Fruit fly (Drosophila melanogaster) whole organism, embryonic: Measurements from ENCODE around the gene CG15431.

ENCODE experiments used
- CG10366 ChIP-seq: fragments of 200-800 bp; sonication (Bioruptor generic); IDR thresholded peaks from 2 replicates; pipeline ENCODE4 v1.3.6; 2022; ENCODE audit warnings: missing biosample characterization, missing genetic modification characterization
- CG10543 ChIP-seq: fragments of 200-800 bp; sonication (Bioruptor generic); optimal IDR thresholded peaks from 3 replicates; lab custom pipeline; 2017; ENCODE audit warnings: missing biosample characterization, mild to moderate bottlenecking, missing genetic modification characterization, moderate library complexity
- CG10959 ChIP-seq: fragments of 200-800 bp; sonication (Bioruptor generic); IDR thresholded peaks from 2 replicates; pipeline ENCODE4 v1.3.6; 2022; ENCODE audit warnings: missing biosample characterization, missing genetic modification characterization
- CG11398 ChIP-seq: fragments of 200-800 bp; sonication (Bioruptor generic); optimal IDR thresholded peaks from 2 replicates; lab custom pipeline; 2016; ENCODE audit warnings: missing biosample characterization, missing genetic modification characterization
- CG12236 ChIP-seq: fragments of 200-800 bp; sonication (Bioruptor generic); optimal IDR thresholded peaks from 2 replicates; lab custom pipeline; 2016; ENCODE audit warnings: missing biosample characterization, missing genetic modification characterization
- CG12769 ChIP-seq: fragments of 200-800 bp; sonication (Bioruptor generic); optimal IDR thresholded peaks from 2 replicates; lab custom pipeline; 2019; ENCODE audit warnings: missing biosample characterization, mild to moderate bottlenecking, missing genetic modification characterization, moderate library complexity
- CG14710 ChIP-seq: fragments of 200-800 bp; sonication (Bioruptor generic); optimal IDR thresholded peaks from 3 replicates; lab custom pipeline; 2019; ENCODE audit warnings: missing biosample characterization, mild to moderate bottlenecking, missing genetic modification characterization, moderate library complexity
- CG14860 ChIP-seq: fragments of 200-800 bp; sonication (Bioruptor generic); IDR thresholded peaks from 3 replicates; pipeline ENCODE4 v1.3.6; 2022; ENCODE audit warnings: missing biosample characterization, missing genetic modification characterization; ENCODE audit not compliant: partially characterized antibody
- CG17612 ChIP-seq: fragments of 200-800 bp; sonication (Bioruptor generic); IDR thresholded peaks from 2 replicates; pipeline ENCODE4 v1.3.6; 2022; ENCODE audit warnings: missing biosample characterization, missing genetic modification characterization
- CG2199 ChIP-seq: fragments of 200-800 bp; sonication (Bioruptor generic); IDR thresholded peaks from 3 replicates; pipeline ENCODE4 v1.3.6; 2022; ENCODE audit warnings: missing biosample characterization, missing genetic modification characterization
- CG3065 ChIP-seq: fragments of 200-800 bp; sonication (Bioruptor generic); optimal IDR thresholded peaks from 2 replicates; lab custom pipeline; 2016; ENCODE audit warnings: missing biosample characterization, missing genetic modification characterization
- CG31441 ChIP-seq: fragments of 200-800 bp; sonication (Bioruptor generic); IDR thresholded peaks from 2 replicates; pipeline ENCODE4 v1.3.6; 2022; ENCODE audit warnings: missing biosample characterization, missing genetic modification characterization
- CG34422 ChIP-seq: fragments of 200-800 bp; sonication (Bioruptor generic); IDR thresholded peaks from 3 replicates; pipeline ENCODE4 v1.3.6; 2022; ENCODE audit warnings: missing biosample characterization, missing genetic modification characterization
- CG6854 ChIP-seq: fragments of 200-800 bp; sonication (Bioruptor generic); optimal IDR thresholded peaks from 3 replicates; lab custom pipeline; 2017; ENCODE audit warnings: missing biosample characterization, mild to moderate bottlenecking, missing genetic modification characterization
- CG7271 ChIP-seq: fragments of 200-800 bp; sonication (Bioruptor generic); optimal IDR thresholded peaks from 2 replicates; lab custom pipeline; 2018; ENCODE audit warnings: missing biosample characterization, mild to moderate bottlenecking, missing genetic modification characterization, moderate library complexity
- CG7745 ChIP-seq: fragments of 200-800 bp; sonication (Bioruptor generic); optimal IDR thresholded peaks from 2 replicates; lab custom pipeline; 2018; ENCODE audit warnings: missing biosample characterization, mild to moderate bottlenecking, missing genetic modification characterization, moderate library complexity
- CG7786 ChIP-seq: fragments of 200-800 bp; sonication (Bioruptor generic); optimal IDR thresholded peaks from 2 replicates; lab custom pipeline; 2016; ENCODE audit warnings: missing biosample characterization, missing genetic modification characterization
- CG8924 ChIP-seq: fragments of 200-800 bp; optimal IDR thresholded peaks from 3 replicates; lab custom pipeline; 2019; ENCODE audit warnings: missing biosample characterization, mild to moderate bottlenecking, missing genetic modification characterization, moderate library complexity
- CHES-1-like ChIP-seq: fragments of 200-800 bp; sonication (Bioruptor generic); optimal IDR thresholded peaks from 2 replicates; lab custom pipeline; 2016; ENCODE audit warnings: missing biosample characterization, missing genetic modification characterization
- CkIIα-i1 ChIP-seq: fragments of 200-800 bp; sonication (Bioruptor generic); IDR thresholded peaks from 2 replicates; pipeline ENCODE4 v1.3.6; 2022; ENCODE audit warnings: missing biosample characterization, missing genetic modification characterization
- Dfd ChIP-seq, 2 experiments: fragments of >200 bp; optimal IDR thresholded peaks; 2 replicates each; lab custom pipeline; 2017; ENCODE audit warnings: missing biosample characterization in 2 of 2, missing genetic modification characterization in 2 of 2
- Hey ChIP-seq: fragments of 200-800 bp; sonication (Bioruptor generic); optimal IDR thresholded peaks from 3 replicates; lab custom pipeline; 2018; ENCODE audit warnings: missing biosample characterization, mild to moderate bottlenecking, missing genetic modification characterization
- Jarid2 ChIP-seq: fragments of 200-800 bp; sonication (Bioruptor generic); optimal IDR thresholded peaks from 3 replicates; lab custom pipeline; 2017; ENCODE audit warnings: mild to moderate bottlenecking, missing biosample characterization, missing genetic modification reagents, missing genetic modification characterization
- Lhr ChIP-seq: fragments of 200-800 bp; sonication (Bioruptor generic); optimal IDR thresholded peaks from 3 replicates; lab custom pipeline; 2017; ENCODE audit warnings: mild to moderate bottlenecking, missing biosample characterization, missing genetic modification reagents, missing genetic modification characterization
- MESR4 ChIP-seq: fragments of 200-800 bp; sonication (Bioruptor generic); optimal IDR thresholded peaks from 2 replicates; lab custom pipeline; 2018; ENCODE audit warnings: missing biosample characterization, mild to moderate bottlenecking, missing genetic modification characterization, moderate library complexity
- Med ChIP-seq: fragments of 200-800 bp; sonication (Bioruptor generic); peaks from one replicate; lab custom pipeline; 2016; ENCODE audit warnings: missing biosample characterization, missing genetic modification characterization, mild to moderate bottlenecking, inconsistent platforms, moderate library complexity
- Meics ChIP-seq: fragments of 200-800 bp; sonication (Bioruptor generic); optimal IDR thresholded peaks from 2 replicates; lab custom pipeline; 2017; ENCODE audit warnings: missing biosample characterization, mild to moderate bottlenecking, missing genetic modification characterization
- Pdp1 ChIP-seq, 2 experiments: fragments of 200-800 bp; sonication (Bioruptor generic); optimal IDR thresholded peaks; 3 replicates each; lab custom pipeline; 2016; ENCODE audit warnings: missing biosample characterization in 2 of 2, missing genetic modification characterization in 2 of 2, mild to moderate bottlenecking in 1 of 2, moderate library complexity in 1 of 2
- Scr ChIP-seq: fragments of 200-800 bp; sonication (Bioruptor generic); IDR thresholded peaks from 2 replicates; pipeline ENCODE4 v1.3.6; 2022; ENCODE audit warnings: missing biosample characterization, missing genetic modification characterization; ENCODE audit not compliant: partially characterized antibody
- Sin3A ChIP-seq: fragments of >200 bp; optimal IDR thresholded peaks from 2 replicates; lab custom pipeline; 2018
- Sox100B ChIP-seq: fragments of 200-800 bp; sonication (Bioruptor generic); optimal IDR thresholded peaks from 3 replicates; lab custom pipeline; 2018; ENCODE audit warnings: missing biosample characterization, mild to moderate bottlenecking, missing genetic modification characterization
- Spps ChIP-seq: fragments of 200-800 bp; sonication (Bioruptor generic); optimal IDR thresholded peaks from 2 replicates; lab custom pipeline; 2018; ENCODE audit warnings: missing biosample characterization, mild to moderate bottlenecking, missing genetic modification characterization
- Vsx1 ChIP-seq: fragments of 200-800 bp; sonication (Bioruptor generic); optimal IDR thresholded peaks from 2 replicates; lab custom pipeline; 2017; ENCODE audit warnings: missing biosample characterization, mild to moderate bottlenecking, missing genetic modification characterization, missing genetic modification reagents
- caup ChIP-seq: fragments of 200-800 bp; sonication (Bioruptor generic); optimal IDR thresholded peaks from 3 replicates; lab custom pipeline; 2017; ENCODE audit warnings: missing biosample characterization, mild to moderate bottlenecking, missing genetic modification characterization, moderate library complexity; ENCODE audit not compliant: severe bottlenecking
- cg ChIP-seq: fragments of 200-800 bp; sonication (Bioruptor generic); optimal IDR thresholded peaks from 3 replicates; lab custom pipeline; 2019; ENCODE audit warnings: missing biosample characterization, mild to moderate bottlenecking, missing genetic modification characterization, moderate library complexity
- dpn ChIP-seq, 2 experiments: fragments of 200-800 bp; sonication (Bioruptor generic); optimal IDR thresholded peaks; 3 replicates each; lab custom pipeline; 2016; ENCODE audit warnings: missing biosample characterization in 2 of 2, missing genetic modification characterization in 2 of 2
- emc ChIP-seq: fragments of 200-800 bp; sonication (Bioruptor generic); optimal IDR thresholded peaks from 2 replicates; lab custom pipeline; 2016; ENCODE audit warnings: missing biosample characterization, missing genetic modification characterization
- fru ChIP-seq: fragments of >200 bp; optimal IDR thresholded peaks from 2 replicates; lab custom pipeline; 2017
- gro ChIP-seq: fragments of 200-800 bp; sonication (Bioruptor generic); optimal IDR thresholded peaks from 2 replicates; lab custom pipeline; 2016; ENCODE audit warnings: missing biosample characterization, missing genetic modification characterization
- ham ChIP-seq: fragments of 200-800 bp; sonication (Bioruptor generic); IDR thresholded peaks from 2 replicates; pipeline ENCODE4 v1.3.6; 2022; ENCODE audit warnings: missing biosample characterization, missing genetic modification characterization
- insv ChIP-seq, 2 experiments: fragments of 200-800 bp; sonication (Bioruptor generic); optimal IDR thresholded peaks; 3 replicates each; lab custom pipeline; 2016 to 2018; ENCODE audit warnings: missing biosample characterization in 2 of 2, missing genetic modification characterization in 2 of 2
- lbe ChIP-seq: fragments of 200-800 bp; sonication (Bioruptor generic); optimal IDR thresholded peaks from 2 replicates; lab custom pipeline; 2016; ENCODE audit warnings: missing biosample characterization, mild to moderate bottlenecking, missing genetic modification characterization
- lov ChIP-seq, 2 experiments: fragments of 200-800 bp in 1 of 2; fragments of >200 bp in 1 of 2; sonication (Bioruptor generic) in 1 of 2; IDR thresholded peaks in 1 of 2; optimal IDR thresholded peaks in 1 of 2; 2 replicates in 1 of 2; 3 replicates in 1 of 2; pipeline versions ENCODE4 v1.3.6 to Lab custom; 2017 to 2022; ENCODE audit warnings: missing biosample characterization in 1 of 2, missing genetic modification characterization in 1 of 2
- onecut ChIP-seq: fragments of 200-800 bp; sonication (Bioruptor generic); IDR thresholded peaks from 2 replicates; pipeline ENCODE4 v1.3.6; 2022; ENCODE audit warnings: missing biosample characterization, missing genetic modification characterization
- prd ChIP-seq, 3 experiments: fragments of >200 bp in 2 of 3; fragments of 200-800 bp in 1 of 3; sonication (Bioruptor generic) in 1 of 3; optimal IDR thresholded peaks in 2 of 3; IDR thresholded peaks in 1 of 3; 2 replicates in 2 of 3; 3 replicates in 1 of 3; pipeline versions ENCODE4 v1.3.6 to Lab custom; 2017 to 2022; ENCODE audit warnings: missing biosample characterization in 1 of 3, missing genetic modification characterization in 1 of 3
- pzg ChIP-seq: fragments of 200-800 bp; sonication (Bioruptor generic); optimal IDR thresholded peaks from 3 replicates; lab custom pipeline; 2018; ENCODE audit warnings: missing biosample characterization, mild to moderate bottlenecking, missing genetic modification characterization, moderate library complexity
- sim ChIP-seq: fragments of 200-800 bp; sonication (Bioruptor generic); IDR thresholded peaks from 2 replicates; pipeline ENCODE4 v1.3.6; 2022; ENCODE audit warnings: missing biosample characterization, missing genetic modification characterization
- sna ChIP-seq: fragments of 200-800 bp; sonication (Bioruptor generic); IDR thresholded peaks from 2 replicates; pipeline ENCODE4 v1.3.6; 2022; ENCODE audit warnings: missing biosample characterization, missing genetic modification characterization; ENCODE audit not compliant: partially characterized antibody
- sob ChIP-seq: fragments of 200-800 bp; sonication (Bioruptor generic); IDR thresholded peaks from 2 replicates; pipeline ENCODE4 v1.3.6; 2022; ENCODE audit warnings: missing biosample characterization, missing genetic modification characterization
- tin ChIP-seq: fragments of 200-800 bp; sonication (Bioruptor generic); optimal IDR thresholded peaks from 3 replicates; lab custom pipeline; 2016; ENCODE audit warnings: missing biosample characterization, missing genetic modification characterization

CG15431 gene

dm6 chr2L:4463323-4463722, 22.2 kb upstream of the CG15431 start, which contains the start of the genes CG15443 and Paris (continued):
- TF ChIP-seq Lhr: no peak
- TF ChIP-seq MESR4: peak; percentile 2
- TF ChIP-seq sna: peak; percentile 71
- no peak for TF ChIP-seq prd (optimal IDR thresholded peaks at IDR 0.05; lab: Kevin White, UChicago)
- no peak for TF ChIP-seq prd (GFP tag; IDR thresholded peaks at IDR 0.05; lab: Robert Waterston, UW)
- TF ChIP-seq insv (GFP tag; optimal IDR thresholded peaks at IDR 0.05; lab: Kevin White, UChicago): no peak
- TF ChIP-seq Hey (tag; lab: Kevin White, UChicago): no peak
- TF ChIP-seq ham (GFP tag; lab: Robert Waterston, UW): no peak
- TF ChIP-seq pzg (GFP tag; lab: Kevin White, UChicago): peak; percentile 61
- no peak for TF ChIP-seq Pdp1 (GFP tag; optimal IDR thresholded peaks at IDR 0.05; lab: Kevin White, UChicago)
- no peak for TF ChIP-seq sim (GFP tag; lab: Robert Waterston, UW)
- TF ChIP-seq Dfd (GFP tag; optimal IDR thresholded peaks at IDR 0.05; lab: Kevin White, UChicago): no peak
- TF ChIP-seq CG6854: no peak
- no peak for TF ChIP-seq emc (GFP tag; lab: Kevin White, UChicago)
- TF ChIP-seq Sox100B (GFP tag; lab: Kevin White, UChicago): no peak
- TF ChIP-seq CG7786 (GFP tag; lab: Kevin White, UChicago): no peak
- TF ChIP-seq fru: no peak
- no peak for TF ChIP-seq CG7745
- TF ChIP-seq CG14710 (tag; lab: Kevin White, UChicago): peak; percentile 60
- no peak for TF ChIP-seq CG17612 (GFP tag; lab: Robert Waterston, UW)
- TF ChIP-seq sob (GFP tag; lab: Robert Waterston, UW): no peak
- no peak for TF ChIP-seq lov (optimal IDR thresholded peaks at IDR 0.05; lab: Kevin White, UChicago)
- TF ChIP-seq lov (GFP tag; IDR thresholded peaks at IDR 0.05; lab: Robert Waterston, UW): no peak
- TF ChIP-seq CG10543 (GFP tag; lab: Kevin White, UChicago): no peak
- no peak for TF ChIP-seq CG11398
- no peak for TF ChIP-seq Sin3A (lab: Kevin White, UChicago)
- no peak for TF ChIP-seq CG10366 (GFP tag; lab: Robert Waterston, UW)
- no peak for TF ChIP-seq CkIIα-i1 (GFP tag; lab: Robert Waterston, UW)
- no peak for TF ChIP-seq dpn (GFP tag; optimal IDR thresholded peaks at IDR 0.05; lab: Kevin White, UChicago)
- TF ChIP-seq CG8924 (tag; lab: Kevin White, UChicago): peak; percentile 16
- 0 out of 2 replicates have a peak, but pooled peaks have one; percentile 31 for TF ChIP-seq onecut (GFP tag; lab: Robert Waterston, UW)
- TF ChIP-seq CG2199: 0 out of 3 replicates have a peak, but pooled peaks have one; percentile 33
- TF ChIP-seq tin (GFP tag; lab: Kevin White, UChicago): no peak
- no peak for TF ChIP-seq CHES-1-like (GFP tag; lab: Kevin White, UChicago)
- TF ChIP-seq CG34422 (GFP tag; lab: Robert Waterston, UW): no peak
- TF ChIP-seq gro (GFP tag; lab: Kevin White, UChicago): no peak
- TF ChIP-seq CG12236 (GFP tag; lab: Kevin White, UChicago): no peak
- TF ChIP-seq CG31441: no peak
- peak; percentile 21 for TF ChIP-seq Meics (GFP tag; lab: Kevin White, UChicago)
- no peak for TF ChIP-seq CG10959 (GFP tag; lab: Robert Waterston, UW)
- TF ChIP-seq CG7271: no peak
- TF ChIP-seq Jarid2: no peak
- no peak for TF ChIP-seq caup
- TF ChIP-seq Vsx1 (GFP tag; lab: Kevin White, UChicago): no peak
- TF ChIP-seq CG14860 (GFP tag; lab: Robert Waterston, UW): peak; percentile 95
- peak; percentile 73 for TF ChIP-seq Scr
- TF ChIP-seq cg (GFP tag; lab: Kevin White, UChicago): no peak
- TF ChIP-seq lbe: no peak
- no peak for TF ChIP-seq Spps (tag; lab: Kevin White, UChicago)
- TF ChIP-seq Med (GFP tag; lab: Kevin White, UChicago): peak; percentile 81
- TF ChIP-seq CG12769: no peak
- TF ChIP-seq CG3065 (GFP tag; lab: Kevin White, UChicago): no peak
